Worm (Caenorhabditis elegans) whole organism, L2 larva: ENCODE data around the gene T01B4.3.

Experiments used
- C34F6.9 ChIP-seq: fragments of 150-350 bp; optimal IDR thresholded peaks from 2 replicates; lab custom pipeline; 2014; ENCODE audit warnings: missing biosample characterization, missing genetic modification characterization
- F13H6.1 ChIP-seq: sonication (generic microtip); optimal IDR thresholded peaks from 2 replicates; lab custom pipeline; 2016; ENCODE audit warnings: missing genetic modification characterization, missing compliant biosample characterization
- R02D3.7 ChIP-seq: fragments of 150-350 bp; optimal IDR thresholded peaks from 2 replicates; lab custom pipeline; 2014; ENCODE audit warnings: missing biosample characterization, missing genetic modification characterization
- Y55F3AM.14 ChIP-seq: fragments of 200-800 bp; sonication (Bioruptor generic); optimal IDR thresholded peaks from 2 replicates; lab custom pipeline; 2018; ENCODE audit warnings: mild to moderate bottlenecking, missing genetic modification characterization, missing compliant biosample characterization
- ZK546.5 ChIP-seq: sonication (generic microtip); optimal IDR thresholded peaks from 2 replicates; lab custom pipeline; 2017; ENCODE audit warnings: missing biosample characterization, missing genetic modification characterization
- alr-1 ChIP-seq: fragments of 150-350 bp; optimal IDR thresholded peaks from 2 replicates; lab custom pipeline; 2014; ENCODE audit warnings: missing biosample characterization, missing genetic modification characterization
- aly-2 ChIP-seq: fragments of 150-350 bp; optimal IDR thresholded peaks from 2 replicates; lab custom pipeline; 2014; ENCODE audit warnings: missing biosample characterization, missing genetic modification characterization
- ceh-16 ChIP-seq: fragments of 150-350 bp; optimal IDR thresholded peaks from 2 replicates; lab custom pipeline; 2014; ENCODE audit warnings: missing biosample characterization, missing genetic modification characterization
- ceh-82 ChIP-seq: fragments of 150-350 bp; optimal IDR thresholded peaks from 2 replicates; lab custom pipeline; 2014; ENCODE audit warnings: missing biosample characterization, missing genetic modification characterization
- egl-27 ChIP-seq: sonication (generic microtip); optimal IDR thresholded peaks from 3 replicates; lab custom pipeline; 2017; ENCODE audit warnings: missing biosample characterization, missing genetic modification reagents, missing genetic modification characterization
- elt-1 ChIP-seq: fragments of 150-350 bp; optimal IDR thresholded peaks from 2 replicates; lab custom pipeline; 2014; ENCODE audit warnings: missing biosample characterization, missing genetic modification characterization
- fos-1 ChIP-seq: fragments of 150-350 bp; optimal IDR thresholded peaks from 2 replicates; lab custom pipeline; 2014; ENCODE audit warnings: missing biosample characterization, missing genetic modification characterization
- gmeb-1 ChIP-seq: fragments of 150-350 bp; optimal IDR thresholded peaks from 2 replicates; lab custom pipeline; 2014; ENCODE audit warnings: missing biosample characterization, missing genetic modification characterization
- lin-11 ChIP-seq: fragments of 150-350 bp; sonication (generic microtip); optimal IDR thresholded peaks from 2 replicates; lab custom pipeline; 2014; ENCODE audit warnings: missing biosample characterization, missing genetic modification characterization, inconsistent platforms, mixed read lengths
- lin-13 ChIP-seq: fragments of 150-350 bp; optimal IDR thresholded peaks from 2 replicates; lab custom pipeline; 2014; ENCODE audit warnings: missing biosample characterization, missing genetic modification reagents, missing genetic modification characterization
- lin-39 ChIP-seq: fragments of 150-350 bp; optimal IDR thresholded peaks from 2 replicates; lab custom pipeline; 2014; ENCODE audit warnings: missing biosample characterization, missing genetic modification reagents, missing genetic modification characterization
- lsy-2 ChIP-seq, 2 experiments: fragments of 150-350 bp in 1 of 2; sonication (generic microtip) in 1 of 2; optimal IDR thresholded peaks; 2 replicates each; lab custom pipeline; 2014 to 2017; ENCODE audit warnings: missing biosample characterization in 2 of 2, missing genetic modification characterization in 2 of 2
- mab-5 ChIP-seq: fragments of 150-350 bp; optimal IDR thresholded peaks from 2 replicates; lab custom pipeline; 2014; ENCODE audit warnings: missing biosample characterization, missing genetic modification characterization
- mbf-1 ChIP-seq: sonication (generic microtip); optimal IDR thresholded peaks from 2 replicates; lab custom pipeline; 2017; ENCODE audit warnings: missing biosample characterization, missing genetic modification characterization
- mdl-1 ChIP-seq, 2 experiments: fragments of 150-350 bp in 1 of 2; sonication (generic microtip) in 1 of 2; optimal IDR thresholded peaks; 2 replicates each; lab custom pipeline; 2017; ENCODE audit warnings: missing biosample characterization in 2 of 2, missing genetic modification characterization in 2 of 2
- nhr-10 ChIP-seq: sonication (generic microtip); optimal IDR thresholded peaks from 2 replicates; lab custom pipeline; 2017; ENCODE audit warnings: missing biosample characterization, missing genetic modification characterization
- nhr-11 ChIP-seq: fragments of 150-350 bp; optimal IDR thresholded peaks from 2 replicates; lab custom pipeline; 2014; ENCODE audit warnings: missing biosample characterization, missing genetic modification characterization
- nhr-129 ChIP-seq: fragments of 150-350 bp; optimal IDR thresholded peaks from 2 replicates; lab custom pipeline; 2014; ENCODE audit warnings: missing biosample characterization, missing genetic modification characterization
- nhr-21 ChIP-seq: fragments of 150-350 bp; optimal IDR thresholded peaks from 2 replicates; lab custom pipeline; 2014; ENCODE audit warnings: missing biosample characterization, missing genetic modification characterization
- nhr-23 ChIP-seq: fragments of 150-350 bp; optimal IDR thresholded peaks from 2 replicates; lab custom pipeline; 2014; ENCODE audit warnings: missing biosample characterization, missing genetic modification reagents, missing genetic modification characterization
- nhr-237 ChIP-seq: fragments of 150-350 bp; optimal IDR thresholded peaks from 2 replicates; lab custom pipeline; 2014; ENCODE audit warnings: missing biosample characterization, missing genetic modification characterization
- nhr-25 ChIP-seq: fragments of 150-350 bp; sonication (generic microtip); optimal IDR thresholded peaks from 3 replicates; lab custom pipeline; 2014; ENCODE audit warnings: missing biosample characterization, missing genetic modification characterization
- nhr-6 ChIP-seq: fragments of 150-350 bp; optimal IDR thresholded peaks from 2 replicates; lab custom pipeline; 2014; ENCODE audit warnings: missing biosample characterization, missing genetic modification characterization
- peb-1 ChIP-seq: fragments of 150-350 bp; optimal IDR thresholded peaks from 2 replicates; lab custom pipeline; 2014; ENCODE audit warnings: missing biosample characterization, missing genetic modification characterization
- sem-4 ChIP-seq: fragments of 150-350 bp; optimal IDR thresholded peaks from 2 replicates; lab custom pipeline; 2014; ENCODE audit warnings: missing biosample characterization, missing genetic modification reagents, missing genetic modification characterization
- skn-1 ChIP-seq: sonication (generic microtip); optimal IDR thresholded peaks from 2 replicates; lab custom pipeline; 2017; ENCODE audit warnings: missing biosample characterization, missing genetic modification characterization
- sma-3 ChIP-seq: sonication (generic microtip); optimal IDR thresholded peaks from 2 replicates; lab custom pipeline; 2016; ENCODE audit warnings: missing genetic modification reagents, missing genetic modification characterization, missing compliant biosample characterization
- snpc-4 ChIP-seq: fragments of 150-350 bp; optimal IDR thresholded peaks from 2 replicates; lab custom pipeline; 2014; ENCODE audit warnings: missing biosample characterization, missing genetic modification characterization
- unc-55 ChIP-seq: fragments of 150-350 bp; sonication (generic microtip); optimal IDR thresholded peaks from 3 replicates; lab custom pipeline; 2014; ENCODE audit warnings: missing biosample characterization, missing genetic modification reagents, missing genetic modification characterization
- unc-62 ChIP-seq: fragments of 150-350 bp; optimal IDR thresholded peaks from 2 replicates; lab custom pipeline; 2014; ENCODE audit warnings: missing biosample characterization, missing genetic modification reagents, missing genetic modification characterization
- zag-1 ChIP-seq: fragments of 150-350 bp; optimal IDR thresholded peaks from 2 replicates; lab custom pipeline; 2014; ENCODE audit warnings: missing biosample characterization, missing genetic modification characterization
- ztf-4 ChIP-seq: fragments of 150-350 bp; optimal IDR thresholded peaks from 2 replicates; lab custom pipeline; 2014; ENCODE audit warnings: missing biosample characterization, missing genetic modification characterization

The T01B4.3 gene

ce11 chrX:16328328-16328727 is 10.8 kb upstream of the T01B4.3 start, which contains the start of gene C11G6.2:
C11G6.2 (plus strand) TSS chrX:16328628.
- TF ChIP-seq ceh-82 (tag; lab: Kevin White, UChicago) (no peak), skn-1 (tag; lab: Kevin White, UChicago) (no peak), ztf-4 (tag; lab: Kevin White, UChicago) (no peak), egl-27 (no peak), elt-1 (no peak), nhr-11 (tag; lab: Kevin White, UChicago) (no peak), ZK546.5 (tag; lab: Kevin White, UChicago) (no peak), unc-55 (GFP tag; lab: Kevin White, UChicago) (no peak), C34F6.9 (tag; lab: Kevin White, UChicago) (no peak), lin-39 (no peak), fos-1 (no peak), aly-2 (tag; lab: Kevin White, UChicago) (no peak), nhr-129 (no peak), F13H6.1 (tag; lab: Kevin White, UChicago) (no peak), R02D3.7 (tag; lab: Kevin White, UChicago) (no peak), ceh-16 (tag; lab: Kevin White, UChicago) (no peak), Y55F3AM.14 (GFP tag; lab: Kevin White, UChicago) (no peak), nhr-6 (no peak), nhr-23 (no peak), lin-11 (tag; lab: Kevin White, UChicago) (no peak)
- TF ChIP-seq, all 48 proteins: peak for 0

ce11 chrX:16327229-16327628 is 9.7 kb upstream of the T01B4.3 start:
- TF ChIP-seq lsy-2 (tag; optimal IDR thresholded peaks at IDR 0.05; lab: Kevin White, UChicago) (no peak), C34F6.9 (tag; lab: Kevin White, UChicago) (no peak), nhr-10 (peak; percentile 11), nhr-237 (no peak), nhr-25 (tag; lab: Kevin White, UChicago) (no peak), alr-1 (tag; lab: Kevin White, UChicago) (no peak), sma-3 (no peak)
- TF ChIP-seq, all 48 proteins: peak for 1

ce11 chrX:16324222-16324621 is 6.7 kb upstream of the T01B4.3 start:
- TF ChIP-seq nhr-10 (no peak), ZK546.5 (tag; lab: Kevin White, UChicago) (no peak), sem-4 (tag; lab: Kevin White, UChicago) (peak; percentile 45), sma-3 (no peak), lin-13 (no peak), snpc-4 (tag; lab: Kevin White, UChicago) (no peak), nhr-21 (no peak), alr-1 (tag; lab: Kevin White, UChicago) (no peak), mab-5 (tag; lab: Kevin White, UChicago) (no peak), fos-1 (no peak), mdl-1 (tag; optimal IDR thresholded peaks at IDR 0.05; lab: Kevin White, UChicago) (peak in 1 of 2 experiments; percentile 15)

- TF ChIP-seq unc-62 (GFP tag; lab: Kevin White, UChicago) (no peak), nhr-25 (tag; lab: Kevin White, UChicago) (peak; percentile 51)
Measured at ce11 chrX:16321864-16322263, 4.3 kb upstream of the T01B4.3 start.

- TF ChIP-seq nhr-11 (tag; lab: Kevin White, UChicago): no peak
- TF ChIP-seq mbf-1 (tag; lab: Kevin White, UChicago): no peak
- TF ChIP-seq unc-62 (GFP tag; lab: Kevin White, UChicago): no peak
- TF ChIP-seq zag-1 (tag; lab: Kevin White, UChicago): no peak
- TF ChIP-seq peb-1 (tag; lab: Kevin White, UChicago): no peak
- no peak for TF ChIP-seq mdl-1 (tag; optimal IDR thresholded peaks at IDR 0.05; lab: Kevin White, UChicago)
- TF ChIP-seq ceh-82 (tag; lab: Kevin White, UChicago): no peak
- TF ChIP-seq skn-1 (tag; lab: Kevin White, UChicago): no peak
- TF ChIP-seq lin-13: no peak
- no peak for TF ChIP-seq gmeb-1 (tag; lab: Kevin White, UChicago)
Measured at ce11 chrX:16321327-16321726, 3.8 kb upstream of the T01B4.3 start.
